Fruit fly (Drosophila melanogaster) whole organism, embryonic: Measurements from ENCODE around the gene CG31988.
A peak's percentile ranks its signal among the peaks of the same experiment; 100 is the strongest.

Source experiments
- Atf6 ChIP-seq: fragments of 200-800 bp; sonication (Bioruptor generic); IDR thresholded peaks from 2 replicates; pipeline ENCODE4 v1.3.6; 2022; ENCODE audit warnings: missing biosample characterization, missing genetic modification characterization
- CG10267 ChIP-seq: fragments of 200-800 bp; sonication (Bioruptor generic); optimal IDR thresholded peaks from 2 replicates; lab custom pipeline; 2018; ENCODE audit warnings: missing biosample characterization, mild to moderate bottlenecking, missing genetic modification characterization, moderate library complexity
- CG12219 ChIP-seq: fragments of 200-800 bp; sonication (Bioruptor generic); optimal IDR thresholded peaks from 3 replicates; lab custom pipeline; 2018; ENCODE audit warnings: missing biosample characterization, mild to moderate bottlenecking, missing genetic modification characterization
- CG14710 ChIP-seq: fragments of 200-800 bp; sonication (Bioruptor generic); optimal IDR thresholded peaks from 3 replicates; lab custom pipeline; 2019; ENCODE audit warnings: missing biosample characterization, mild to moderate bottlenecking, missing genetic modification characterization, moderate library complexity
- CG15011 ChIP-seq: fragments of 200-800 bp; sonication (Bioruptor generic); optimal IDR thresholded peaks from 3 replicates; lab custom pipeline; 2018; ENCODE audit warnings: missing biosample characterization, mild to moderate bottlenecking, missing genetic modification characterization
- CG15269 ChIP-seq: fragments of 200-800 bp; sonication (Bioruptor generic); optimal IDR thresholded peaks from 2 replicates; lab custom pipeline; 2018; ENCODE audit warnings: missing biosample characterization, mild to moderate bottlenecking, missing genetic modification characterization, moderate library complexity
- CG17829 ChIP-seq: fragments of 200-800 bp; optimal IDR thresholded peaks from 2 replicates; lab custom pipeline; 2019; ENCODE audit warnings: missing biosample characterization, mild to moderate bottlenecking, missing genetic modification characterization, moderate library complexity
- CG18476 ChIP-seq: fragments of 200-800 bp; sonication (Bioruptor generic); optimal IDR thresholded peaks from 2 replicates; lab custom pipeline; 2016; ENCODE audit warnings: missing biosample characterization, mild to moderate bottlenecking, missing genetic modification characterization
- CG18619 ChIP-seq: fragments of 200-800 bp; sonication (Bioruptor generic); optimal IDR thresholded peaks from 3 replicates; lab custom pipeline; 2017; ENCODE audit warnings: missing biosample characterization, mild to moderate bottlenecking, missing genetic modification characterization
- CG2875 ChIP-seq: fragments of 200-800 bp; sonication (Bioruptor generic); optimal IDR thresholded peaks from 2 replicates; lab custom pipeline; 2017; ENCODE audit warnings: missing biosample characterization, mild to moderate bottlenecking, missing genetic modification characterization, missing genetic modification reagents
- CG30020 ChIP-seq: fragments of 200-800 bp; optimal IDR thresholded peaks from 2 replicates; lab custom pipeline; 2019; ENCODE audit warnings: missing biosample characterization, mild to moderate bottlenecking, missing genetic modification characterization, moderate library complexity
- CG31388 ChIP-seq: fragments of 200-800 bp; sonication (Bioruptor generic); optimal IDR thresholded peaks from 2 replicates; lab custom pipeline; 2016; ENCODE audit warnings: missing biosample characterization, missing genetic modification characterization
- CG32532 ChIP-seq: fragments of 200-800 bp; sonication (Bioruptor generic); IDR thresholded peaks from 2 replicates; pipeline ENCODE4 v1.3.6; 2022; ENCODE audit warnings: missing biosample characterization, missing genetic modification characterization
- CG4282 ChIP-seq: fragments of 200-800 bp; sonication (Bioruptor generic); optimal IDR thresholded peaks from 2 replicates; lab custom pipeline; 2016; ENCODE audit warnings: missing biosample characterization, missing genetic modification characterization
- CG4424 ChIP-seq: fragments of 200-800 bp; sonication (Bioruptor generic); optimal IDR thresholded peaks from 3 replicates; lab custom pipeline; 2016; ENCODE audit warnings: missing biosample characterization, missing genetic modification characterization
- CG5953 ChIP-seq: fragments of 200-800 bp; sonication (Bioruptor generic); IDR thresholded peaks from 2 replicates; pipeline ENCODE4 v1.3.6; 2022; ENCODE audit warnings: missing biosample characterization, missing genetic modification characterization
- CG6683 ChIP-seq: fragments of 200-800 bp; sonication (Bioruptor generic); optimal IDR thresholded peaks from 2 replicates; lab custom pipeline; 2017; ENCODE audit warnings: missing biosample characterization, mild to moderate bottlenecking, missing genetic modification characterization, missing genetic modification reagents
- CG7928 ChIP-seq: fragments of 200-800 bp; sonication (Bioruptor generic); optimal IDR thresholded peaks from 2 replicates; lab custom pipeline; 2017; ENCODE audit warnings: missing biosample characterization, mild to moderate bottlenecking, missing genetic modification characterization
- CG7987 ChIP-seq: fragments of 200-800 bp; sonication (Bioruptor generic); optimal IDR thresholded peaks from 2 replicates; lab custom pipeline; 2018; ENCODE audit warnings: missing biosample characterization, mild to moderate bottlenecking, missing genetic modification characterization, moderate library complexity
- CG9932 ChIP-seq: fragments of 200-800 bp; sonication (Bioruptor generic); IDR thresholded peaks from 2 replicates; pipeline ENCODE4 v1.3.6; 2022; ENCODE audit warnings: missing biosample characterization, missing genetic modification characterization
- CoRest ChIP-seq: fragments of 200-800 bp; sonication (Bioruptor generic); optimal IDR thresholded peaks from 3 replicates; lab custom pipeline; 2018; ENCODE audit warnings: missing biosample characterization, mild to moderate bottlenecking, missing genetic modification characterization, moderate library complexity
- D ChIP-seq, 2 experiments: fragments of 200-800 bp in 1 of 2; fragments of >200 bp in 1 of 2; sonication (Bioruptor generic) in 1 of 2; optimal IDR thresholded peaks; 2 replicates in 1 of 2; 3 replicates in 1 of 2; lab custom pipeline; 2017; ENCODE audit warnings: mild to moderate bottlenecking in 1 of 2, missing biosample characterization in 1 of 2, missing genetic modification characterization in 1 of 2, missing genetic modification reagents in 1 of 2
- Dp ChIP-seq: fragments of 200-800 bp; sonication (Bioruptor generic); optimal IDR thresholded peaks from 2 replicates; lab custom pipeline; 2018; ENCODE audit warnings: missing biosample characterization, mild to moderate bottlenecking, missing genetic modification characterization, moderate library complexity
- Fer2 ChIP-seq: fragments of 200-800 bp; sonication (Bioruptor generic); optimal IDR thresholded peaks from 2 replicates; lab custom pipeline; 2018; ENCODE audit warnings: missing biosample characterization, mild to moderate bottlenecking, missing genetic modification characterization, moderate library complexity
- HmgZ ChIP-seq: fragments of 200-800 bp; sonication (Bioruptor generic); optimal IDR thresholded peaks from 2 replicates; lab custom pipeline; 2018; ENCODE audit warnings: missing biosample characterization, mild to moderate bottlenecking, missing genetic modification characterization
- Max ChIP-seq: fragments of 200-800 bp; sonication (Bioruptor generic); optimal IDR thresholded peaks from 2 replicates; lab custom pipeline; 2016; ENCODE audit warnings: missing biosample characterization, mild to moderate bottlenecking, missing genetic modification characterization
- NFAT ChIP-seq: fragments of 200-800 bp; sonication (Bioruptor generic); IDR thresholded peaks from 2 replicates; pipeline ENCODE4 v1.3.6; 2022; ENCODE audit warnings: missing biosample characterization, missing genetic modification characterization
- Sry-β ChIP-seq: fragments of 200-800 bp; sonication (Bioruptor generic); optimal IDR thresholded peaks from 2 replicates; lab custom pipeline; 2018; ENCODE audit warnings: missing biosample characterization, mild to moderate bottlenecking, missing genetic modification characterization, moderate library complexity
- Trl ChIP-seq, 3 experiments: fragments of >200 bp in 2 of 3; fragments of 200-800 bp in 1 of 3; sonication (Bioruptor generic) in 1 of 3; optimal IDR thresholded peaks; 2 replicates in 1 of 3; 3 replicates in 2 of 3; lab custom pipeline; 2016 to 2017; ENCODE audit warnings: missing biosample characterization in 1 of 3, missing genetic modification characterization in 1 of 3
- abd-A ChIP-seq: fragments of 200-800 bp; sonication (Bioruptor generic); optimal IDR thresholded peaks from 3 replicates; lab custom pipeline; 2019; ENCODE audit warnings: missing biosample characterization, mild to moderate bottlenecking, missing genetic modification characterization, moderate library complexity
- ac ChIP-seq: fragments of 200-800 bp; sonication (Bioruptor generic); optimal IDR thresholded peaks from 3 replicates; lab custom pipeline; 2017; ENCODE audit warnings: missing biosample characterization, mild to moderate bottlenecking, missing genetic modification characterization
- ase ChIP-seq: fragments of 200-800 bp; sonication (Bioruptor generic); IDR thresholded peaks from 3 replicates; pipeline ENCODE4 v1.3.6; 2022; ENCODE audit warnings: missing biosample characterization, missing genetic modification characterization
- btn ChIP-seq: fragments of 200-800 bp; sonication (Bioruptor generic); optimal IDR thresholded peaks from 2 replicates; lab custom pipeline; 2016; ENCODE audit warnings: missing biosample characterization, missing genetic modification characterization
- da ChIP-seq: fragments of 200-800 bp; sonication (Bioruptor generic); optimal IDR thresholded peaks from 2 replicates; lab custom pipeline; 2016; ENCODE audit warnings: missing biosample characterization, missing genetic modification characterization
- ems ChIP-seq: fragments of 200-800 bp; sonication (Bioruptor generic); optimal IDR thresholded peaks from 3 replicates; lab custom pipeline; 2016; ENCODE audit warnings: missing biosample characterization, missing genetic modification characterization
- esg ChIP-seq: fragments of 200-800 bp; sonication (Bioruptor generic); conservative IDR thresholded peaks from 2 replicates; pipeline ENCODE4 v1.3.6; 2022; ENCODE audit warnings: missing biosample characterization, missing genetic modification characterization
- jing ChIP-seq: fragments of 200-800 bp; sonication (Bioruptor generic); optimal IDR thresholded peaks from 2 replicates; lab custom pipeline; 2018; ENCODE audit warnings: missing biosample characterization, mild to moderate bottlenecking, missing genetic modification characterization
- jumu ChIP-seq: fragments of 200-800 bp; sonication (Bioruptor generic); optimal IDR thresholded peaks from 3 replicates; lab custom pipeline; 2016; ENCODE audit warnings: missing biosample characterization, missing genetic modification characterization
- kni ChIP-seq: fragments of 200-800 bp; sonication (Bioruptor generic); optimal IDR thresholded peaks from 3 replicates; lab custom pipeline; 2017; ENCODE audit warnings: mild to moderate bottlenecking, missing biosample characterization, missing genetic modification reagents, missing genetic modification characterization
- lilli ChIP-seq: fragments of 200-800 bp; sonication (Bioruptor generic); optimal IDR thresholded peaks from 3 replicates; lab custom pipeline; 2016; ENCODE audit warnings: missing biosample characterization, missing genetic modification characterization
- mam ChIP-seq: fragments of 200-800 bp; sonication (Bioruptor generic); optimal IDR thresholded peaks from 3 replicates; lab custom pipeline; 2016; ENCODE audit warnings: missing biosample characterization, missing genetic modification characterization
- mirr ChIP-seq: fragments of 200-800 bp; sonication (Bioruptor generic); optimal IDR thresholded peaks from 3 replicates; lab custom pipeline; 2018; ENCODE audit warnings: missing biosample characterization, mild to moderate bottlenecking, missing genetic modification characterization
- pb ChIP-seq: fragments of 200-800 bp; sonication (Bioruptor generic); optimal IDR thresholded peaks from 3 replicates; lab custom pipeline; 2016; ENCODE audit warnings: missing biosample characterization, missing genetic modification characterization
- pfk ChIP-seq: fragments of 200-800 bp; sonication (Bioruptor generic); optimal IDR thresholded peaks from 2 replicates; lab custom pipeline; 2018; ENCODE audit warnings: missing biosample characterization, mild to moderate bottlenecking, missing genetic modification characterization, moderate library complexity
- rib ChIP-seq: fragments of 200-800 bp; sonication (Bioruptor generic); IDR thresholded peaks from 2 replicates; pipeline ENCODE4 v1.3.6; 2022; ENCODE audit warnings: missing biosample characterization, missing genetic modification characterization
- sna ChIP-seq: fragments of 200-800 bp; sonication (Bioruptor generic); IDR thresholded peaks from 2 replicates; pipeline ENCODE4 v1.3.6; 2022; ENCODE audit warnings: missing biosample characterization, missing genetic modification characterization; ENCODE audit not compliant: partially characterized antibody
- sob ChIP-seq: fragments of 200-800 bp; sonication (Bioruptor generic); IDR thresholded peaks from 2 replicates; pipeline ENCODE4 v1.3.6; 2022; ENCODE audit warnings: missing biosample characterization, missing genetic modification characterization
- stc ChIP-seq: fragments of 200-800 bp; sonication (Bioruptor generic); IDR thresholded peaks from 2 replicates; pipeline ENCODE4 v1.3.6; 2022; ENCODE audit warnings: missing biosample characterization, missing genetic modification characterization
- tap ChIP-seq: fragments of 200-800 bp; optimal IDR thresholded peaks from 3 replicates; lab custom pipeline; 2019; ENCODE audit warnings: missing biosample characterization, mild to moderate bottlenecking, missing genetic modification characterization, moderate library complexity

Gene CG31988

dm6 chr2L:21237048-21237747, 34.6 kb upstream of the CG31988 start, which contains the start of gene Hr39 (continued):
- no peak for TF ChIP-seq ase
- peak; percentile 98 for TF ChIP-seq pfk (GFP tag; lab: Kevin White, UChicago)
- TF ChIP-seq CG32532 = no peak
- no peak for TF ChIP-seq CG9932 (GFP tag; lab: Robert Waterston, UW)
- TF ChIP-seq da (GFP tag; lab: Kevin White, UChicago) = no peak
- TF ChIP-seq ac (GFP tag; lab: Kevin White, UChicago) = no peak
- peak; percentile 32 for TF ChIP-seq CG17829 (tag; lab: Kevin White, UChicago)
- no peak for TF ChIP-seq Fer2 (tag; lab: Kevin White, UChicago)
- TF ChIP-seq ems (GFP tag; lab: Kevin White, UChicago) = no peak
- no peak for TF ChIP-seq sob (GFP tag; lab: Robert Waterston, UW)
- TF ChIP-seq Trl (optimal IDR thresholded peaks at IDR 0.05; lab: Kevin White, UChicago) = no peak
- no peak for TF ChIP-seq Trl (GFP tag; optimal IDR thresholded peaks at IDR 0.05; lab: Kevin White, UChicago)
- peak; percentile 99 for TF ChIP-seq CG30020 (tag; lab: Kevin White, UChicago)
- TF ChIP-seq CoRest (tag; lab: Kevin White, UChicago) = peak; percentile 57
- TF ChIP-seq CG7987 (GFP tag; lab: Kevin White, UChicago) = no peak
- TF ChIP-seq kni (GFP tag; lab: Kevin White, UChicago) = peak; percentile 84
- TF ChIP-seq CG18476 (GFP tag; lab: Kevin White, UChicago) = peak; percentile 17
- TF ChIP-seq CG12219 (GFP tag; lab: Kevin White, UChicago) = no peak
- TF ChIP-seq pb (GFP tag; lab: Kevin White, UChicago) = no peak
- no peak for TF ChIP-seq mam (GFP tag; lab: Kevin White, UChicago)
- no peak for TF ChIP-seq CG6683 (GFP tag; lab: Kevin White, UChicago)
- no peak for TF ChIP-seq CG2875 (GFP tag; lab: Kevin White, UChicago)
- peak; percentile 28 for TF ChIP-seq mirr (GFP tag; lab: Kevin White, UChicago)
- no peak for TF ChIP-seq CG5953 (GFP tag; lab: Robert Waterston, UW)
- peak; percentile 15 for TF ChIP-seq btn (GFP tag; lab: Kevin White, UChicago)
- no peak for TF ChIP-seq esg (GFP tag; lab: Robert Waterston, UW)
- no peak for TF ChIP-seq jing (GFP tag; lab: Kevin White, UChicago)
- peak; percentile 55 for TF ChIP-seq abd-A (tag; lab: Kevin White, UChicago)
- TF ChIP-seq CG14710 = peak; percentile 74
- TF ChIP-seq NFAT = no peak
- no peak for TF ChIP-seq CG4424 (GFP tag; lab: Kevin White, UChicago)
- peak; percentile 77 for TF ChIP-seq HmgZ (tag; lab: Kevin White, UChicago)
- TF ChIP-seq jumu = peak; percentile 56
- no peak for TF ChIP-seq stc (GFP tag; lab: Robert Waterston, UW)
- TF ChIP-seq lilli (GFP tag; lab: Kevin White, UChicago) = peak; percentile 14
- TF ChIP-seq D (optimal IDR thresholded peaks at IDR 0.05; lab: Kevin White, UChicago) = no peak
- no peak for TF ChIP-seq D (GFP tag; optimal IDR thresholded peaks at IDR 0.05; lab: Kevin White, UChicago)
- TF ChIP-seq sna = no peak
- TF ChIP-seq CG15269 (tag; lab: Kevin White, UChicago) = peak; percentile 28
- peak; percentile 75 for TF ChIP-seq Dp (GFP tag; lab: Kevin White, UChicago)
- no peak for TF ChIP-seq rib (GFP tag; lab: Robert Waterston, UW)
- TF ChIP-seq CG10267 = peak; percentile 86
- no peak for TF ChIP-seq CG31388 (GFP tag; lab: Kevin White, UChicago)
- TF ChIP-seq CG18619 (GFP tag; lab: Kevin White, UChicago) = peak; percentile 48
- TF ChIP-seq CG7928 (GFP tag; lab: Kevin White, UChicago) = no peak
- no peak for TF ChIP-seq Sry-β (GFP tag; lab: Kevin White, UChicago)
- no peak for TF ChIP-seq tap (tag; lab: Kevin White, UChicago)
- peak; percentile 17 for TF ChIP-seq Max
- TF ChIP-seq CG15011 = no peak
- TF ChIP-seq Atf6 = no peak
- TF ChIP-seq CG4282 (GFP tag; lab: Kevin White, UChicago) = no peak
